Worm (Caenorhabditis elegans) whole organism, L3 larva: ENCODE measurements around the gene trpp-12.

Experiments used
- R02D3.7 ChIP-seq: fragments of 150-350 bp; optimal IDR thresholded peaks from 2 replicates; lab custom pipeline; 2014; ENCODE audit warnings: missing biosample characterization, missing genetic modification characterization
- ama-1 ChIP-seq: fragments of 150-350 bp; optimal IDR thresholded peaks from 2 replicates; lab custom pipeline; 2018
- ceh-28 ChIP-seq: fragments of 150-350 bp; optimal IDR thresholded peaks from 2 replicates; lab custom pipeline; 2014; ENCODE audit warnings: missing biosample characterization, missing genetic modification reagents, missing genetic modification characterization
- ceh-82 ChIP-seq: fragments of 150-350 bp; optimal IDR thresholded peaks from 2 replicates; lab custom pipeline; 2014; ENCODE audit warnings: missing biosample characterization, missing genetic modification characterization
- ceh-9 ChIP-seq: sonication (generic microtip); optimal IDR thresholded peaks from 2 replicates; lab custom pipeline; 2018; ENCODE audit warnings: missing biosample characterization, missing genetic modification characterization
- egl-5 ChIP-seq: fragments of 150-350 bp; optimal IDR thresholded peaks from 2 replicates; lab custom pipeline; 2017; ENCODE audit warnings: missing biosample characterization, missing genetic modification reagents, missing genetic modification characterization, inconsistent platforms
- elt-1 ChIP-seq: fragments of 150-350 bp; optimal IDR thresholded peaks from 2 replicates; lab custom pipeline; 2014; ENCODE audit warnings: missing biosample characterization, missing genetic modification characterization
- elt-2 ChIP-seq: sonication (generic microtip); optimal IDR thresholded peaks from 2 replicates; lab custom pipeline; 2016; ENCODE audit warnings: missing genetic modification reagents, mild to moderate bottlenecking, missing genetic modification characterization, missing compliant biosample characterization
- elt-3 ChIP-seq, 3 experiments: fragments of 150-350 bp in 1 of 3; sonication (generic microtip) in 2 of 3; optimal IDR thresholded peaks; 2 replicates in 2 of 3; 4 replicates in 1 of 3; lab custom pipeline; 2014 to 2017; ENCODE audit warnings: missing biosample characterization in 3 of 3, missing genetic modification characterization in 3 of 3
- fkh-10 ChIP-seq: sonication (generic microtip); optimal IDR thresholded peaks from 2 replicates; lab custom pipeline; 2017; ENCODE audit warnings: missing biosample characterization, missing genetic modification reagents, missing genetic modification characterization
- fkh-2 ChIP-seq: fragments of 150-350 bp; optimal IDR thresholded peaks from 2 replicates; lab custom pipeline; 2014; ENCODE audit warnings: missing biosample characterization, missing genetic modification reagents, missing genetic modification characterization
- fos-1 ChIP-seq: fragments of 150-350 bp; optimal IDR thresholded peaks from 2 replicates; lab custom pipeline; 2014; ENCODE audit warnings: missing biosample characterization, missing genetic modification characterization
- hmg-11 ChIP-seq: sonication (generic microtip); optimal IDR thresholded peaks from 2 replicates; lab custom pipeline; 2016; ENCODE audit warnings: missing genetic modification characterization, missing compliant biosample characterization
- jun-1 ChIP-seq: fragments of 150-350 bp; optimal IDR thresholded peaks from 2 replicates; lab custom pipeline; 2014; ENCODE audit warnings: missing biosample characterization, missing genetic modification reagents, missing genetic modification characterization
- lin-15B ChIP-seq: fragments of 150-350 bp; optimal IDR thresholded peaks from 2 replicates; lab custom pipeline; 2014; ENCODE audit warnings: missing biosample characterization, missing genetic modification characterization
- lin-39 ChIP-seq: fragments of 150-350 bp; optimal IDR thresholded peaks from 2 replicates; lab custom pipeline; 2018; ENCODE audit warnings: missing biosample characterization, missing genetic modification reagents, missing genetic modification characterization
- lsy-12 ChIP-seq: sonication (generic microtip); optimal IDR thresholded peaks from 2 replicates; lab custom pipeline; 2016; ENCODE audit warnings: mild to moderate bottlenecking, missing genetic modification characterization, missing compliant biosample characterization
- mdl-1 ChIP-seq: fragments of 150-350 bp; optimal IDR thresholded peaks from 2 replicates; lab custom pipeline; 2014; ENCODE audit warnings: missing biosample characterization, missing genetic modification characterization
- mml-1 ChIP-seq: fragments of 150-350 bp; sonication (generic microtip); optimal IDR thresholded peaks from 3 replicates; lab custom pipeline; 2014; ENCODE audit warnings: missing biosample characterization, missing genetic modification characterization
- nfya-1 ChIP-seq: sonication (generic microtip); optimal IDR thresholded peaks from 2 replicates; lab custom pipeline; 2017; ENCODE audit warnings: missing genetic modification characterization, mild to moderate bottlenecking, missing compliant biosample characterization, antibody characterized with exemption, moderate library complexity; ENCODE audit not compliant: insufficient read depth
- nhr-11 ChIP-seq: fragments of 150-350 bp; optimal IDR thresholded peaks from 2 replicates; lab custom pipeline; 2014; ENCODE audit warnings: missing biosample characterization, missing genetic modification characterization
- nhr-12 ChIP-seq: fragments of 150-350 bp; optimal IDR thresholded peaks from 2 replicates; lab custom pipeline; 2014; ENCODE audit warnings: missing biosample characterization, missing genetic modification characterization
- nhr-23 ChIP-seq: fragments of 150-350 bp; optimal IDR thresholded peaks from 2 replicates; lab custom pipeline; 2014; ENCODE audit warnings: missing biosample characterization, missing genetic modification reagents, missing genetic modification characterization
- nhr-237 ChIP-seq: fragments of 150-350 bp; optimal IDR thresholded peaks from 2 replicates; lab custom pipeline; 2014; ENCODE audit warnings: missing biosample characterization, missing genetic modification characterization
- nhr-25 ChIP-seq: sonication (generic microtip); optimal IDR thresholded peaks from 2 replicates; lab custom pipeline; 2017; ENCODE audit warnings: missing biosample characterization, missing genetic modification characterization
- nhr-28 ChIP-seq: fragments of 150-350 bp; optimal IDR thresholded peaks from 2 replicates; lab custom pipeline; 2014; ENCODE audit warnings: missing biosample characterization, missing genetic modification characterization
- nhr-43 ChIP-seq: sonication (generic microtip); optimal IDR thresholded peaks from 2 replicates; lab custom pipeline; 2016; ENCODE audit warnings: mild to moderate bottlenecking, missing genetic modification characterization, missing compliant biosample characterization; ENCODE audit not compliant: poor library complexity, severe bottlenecking
- nhr-77 ChIP-seq: fragments of 150-350 bp; optimal IDR thresholded peaks from 2 replicates; lab custom pipeline; 2014; ENCODE audit warnings: missing biosample characterization, missing genetic modification characterization
- pqm-1 ChIP-seq: fragments of 150-350 bp; optimal IDR thresholded peaks from 2 replicates; lab custom pipeline; 2017; ENCODE audit warnings: missing biosample characterization, missing genetic modification characterization, inconsistent platforms
- sea-2 ChIP-seq: fragments of 150-350 bp; sonication (generic microtip); optimal IDR thresholded peaks from 4 replicates; lab custom pipeline; 2014; ENCODE audit warnings: missing biosample characterization, missing genetic modification reagents, missing genetic modification characterization
- skn-1 ChIP-seq: fragments of 150-350 bp; optimal IDR thresholded peaks from 2 replicates; lab custom pipeline; 2014; ENCODE audit warnings: missing biosample characterization, missing genetic modification characterization
- snpc-4 ChIP-seq: fragments of 150-350 bp; optimal IDR thresholded peaks from 2 replicates; lab custom pipeline; 2014; ENCODE audit warnings: missing biosample characterization, missing genetic modification characterization
- tbx-2 ChIP-seq: sonication (generic microtip); optimal IDR thresholded peaks from 2 replicates; lab custom pipeline; 2016; ENCODE audit warnings: mild to moderate bottlenecking, missing genetic modification characterization, missing compliant biosample characterization
- unc-62 ChIP-seq: fragments of 150-350 bp; sonication (generic microtip); optimal IDR thresholded peaks from 4 replicates; lab custom pipeline; 2014; ENCODE audit warnings: missing biosample characterization, missing genetic modification reagents, missing genetic modification characterization
- zag-1 ChIP-seq: fragments of 150-350 bp; optimal IDR thresholded peaks from 2 replicates; lab custom pipeline; 2014; ENCODE audit warnings: missing biosample characterization, missing genetic modification characterization
- ztf-11 ChIP-seq: fragments of 150-350 bp; optimal IDR thresholded peaks from 2 replicates; lab custom pipeline; 2014; ENCODE audit warnings: missing biosample characterization, missing genetic modification characterization
- ztf-4 ChIP-seq: fragments of 150-350 bp; optimal IDR thresholded peaks from 2 replicates; lab custom pipeline; 2014; ENCODE audit warnings: missing biosample characterization, missing genetic modification characterization

The trpp-12 gene

ce11 chrX:2375300-2376035 lies 34.0 kb upstream of the trpp-12 start, which contains the start of gene F47G3.3:
Gene F47G3.3, plus strand, starts transcription at chrX:2375985.
- TF ChIP-seq nhr-77 (tag; lab: Kevin White, UChicago) (no peak), skn-1 (tag; lab: Kevin White, UChicago) (no peak), ztf-11 (tag; lab: Kevin White, UChicago) (no peak), nhr-12 (tag; lab: Kevin White, UChicago) (no peak), ceh-28 (no peak), pqm-1 (tag; lab: Kevin White, UChicago) (no peak), mdl-1 (tag; lab: Kevin White, UChicago) (no peak), tbx-2 (no peak), nhr-237 (tag; lab: Kevin White, UChicago) (no peak), R02D3.7 (tag; lab: Kevin White, UChicago) (no peak), nfya-1 (tag; lab: Kevin White, UChicago) (no peak)

- TF ChIP-seq elt-3 (tag; optimal IDR thresholded peaks at IDR 0.05; lab: Kevin White, UChicago), result no peak
- TF ChIP-seq ceh-28, result no peak
- no peak for TF ChIP-seq nhr-77 (tag; lab: Kevin White, UChicago)
- TF ChIP-seq nhr-25 (tag; lab: Kevin White, UChicago), result no peak
- TF ChIP-seq unc-62 (GFP tag; lab: Kevin White, UChicago), result no peak
- no peak for TF ChIP-seq nhr-237 (tag; lab: Kevin White, UChicago)
These were observed 28.7 kb upstream of the trpp-12 start for ce11 chrX:2380818-2381217.

- no peak for TF ChIP-seq elt-1 (tag; lab: Kevin White, UChicago)
These were observed 28.2 kb upstream of the trpp-12 start, which contains the start of gene F47G3.4 for ce11 chrX:2381282-2381681. Gene F47G3.4, plus strand, starts transcription at chrX:2381582.

ce11 chrX:2382227-2382626 lies 27.3 kb upstream of the trpp-12 start:
- TF ChIP-seq elt-1 (tag; lab: Kevin White, UChicago) (no peak), tbx-2 (no peak), nhr-12 (tag; lab: Kevin White, UChicago) (no peak), egl-5 (tag; lab: Kevin White, UChicago) (peak; percentile 16), ztf-11 (tag; lab: Kevin White, UChicago) (no peak), ztf-4 (tag; lab: Kevin White, UChicago) (no peak), snpc-4 (tag; lab: Kevin White, UChicago) (peak; percentile 51), elt-2 (tag; lab: Kevin White, UChicago) (peak; percentile 38), skn-1 (tag; lab: Kevin White, UChicago) (peak; percentile 19), ama-1 (peak; percentile 12), mml-1 (tag; lab: Kevin White, UChicago) (no peak), nhr-23 (peak; percentile 81), ceh-28 (peak; percentile 21), fos-1 (no peak), nhr-25 (tag; lab: Kevin White, UChicago) (peak; percentile 24), lin-15B (tag; lab: Kevin White, UChicago) (peak; percentile 17), zag-1 (tag; lab: Kevin White, UChicago) (no peak), nhr-11 (tag; lab: Kevin White, UChicago) (no peak), nhr-43 (peak; percentile 11), ceh-82 (no peak), jun-1 (tag; lab: Kevin White, UChicago) (peak; percentile 6), lin-39 (peak; percentile 38), nhr-28 (tag; lab: Kevin White, UChicago) (no peak), pqm-1 (tag; lab: Kevin White, UChicago) (no peak), nfya-1 (tag; lab: Kevin White, UChicago) (peak; percentile 50), hmg-11 (tag; lab: Kevin White, UChicago) (peak; percentile 44)
- TF ChIP-seq, all 47 proteins: peak for 14

ce11 chrX:2385453-2385852 lies 24.0 kb upstream of the trpp-12 start, which contains the start of gene F47G3.1:
Gene F47G3.1, plus strand, starts transcription at chrX:2385753.
- TF ChIP-seq egl-5 (tag; lab: Kevin White, UChicago) (no peak), hmg-11 (tag; lab: Kevin White, UChicago) (no peak), ceh-9 (no peak), elt-1 (tag; lab: Kevin White, UChicago) (no peak), fkh-2 (tag; lab: Kevin White, UChicago) (no peak), R02D3.7 (tag; lab: Kevin White, UChicago) (no peak), tbx-2 (no peak), fkh-10 (GFP tag; lab: Kevin White, UChicago) (no peak), lsy-12 (no peak), lin-39 (no peak), sea-2 (GFP tag; lab: Kevin White, UChicago) (no peak), elt-2 (tag; lab: Kevin White, UChicago) (no peak), nhr-25 (tag; lab: Kevin White, UChicago) (no peak), nhr-43 (no peak), nhr-11 (tag; lab: Kevin White, UChicago) (no peak)
